Worm (Caenorhabditis elegans) whole organism, mixed stage, embryonic: ENCODE results near the gene Y39B6A.37.

ENCODE experiments used
- M03D4.4 ChIP-seq: sonication (generic microtip); optimal IDR thresholded peaks from 2 replicates; lab custom pipeline; 2017; ENCODE audit warnings: mild to moderate bottlenecking, missing genetic modification characterization, missing compliant biosample characterization
- bed-3 ChIP-seq: fragments of 200-800 bp; sonication (Bioruptor generic); optimal IDR thresholded peaks from 3 replicates; lab custom pipeline; 2018; ENCODE audit warnings: mild to moderate bottlenecking, missing genetic modification characterization, moderate library complexity, missing compliant biosample characterization
- blmp-1 ChIP-seq: fragments of 150-350 bp; optimal IDR thresholded peaks from 2 replicates; lab custom pipeline; 2014; ENCODE audit warnings: missing biosample characterization, missing genetic modification characterization
- ceh-39 ChIP-seq: fragments of 150-350 bp; optimal IDR thresholded peaks from 2 replicates; lab custom pipeline; 2014; ENCODE audit warnings: missing biosample characterization, missing genetic modification characterization
- ceh-43 ChIP-seq: fragments of 200-800 bp; sonication (Bioruptor generic); optimal IDR thresholded peaks from 2 replicates; lab custom pipeline; 2018; ENCODE audit warnings: mild to moderate bottlenecking, missing genetic modification characterization, moderate library complexity, missing compliant biosample characterization
- ceh-83 ChIP-seq: fragments of 200-800 bp; sonication (Bioruptor generic); optimal IDR thresholded peaks from 2 replicates; lab custom pipeline; 2018; ENCODE audit warnings: mild to moderate bottlenecking, missing genetic modification characterization, missing compliant biosample characterization
- ces-1 ChIP-seq: fragments of 150-350 bp; optimal IDR thresholded peaks from 2 replicates; lab custom pipeline; 2014; ENCODE audit warnings: missing biosample characterization, missing genetic modification reagents, missing genetic modification characterization
- cnd-1 ChIP-seq: fragments of 200-800 bp; sonication (Bioruptor generic); optimal IDR thresholded peaks from 2 replicates; lab custom pipeline; 2018; ENCODE audit warnings: mild to moderate bottlenecking, missing genetic modification characterization, missing compliant biosample characterization
- drap-1 ChIP-seq: fragments of 200-800 bp; sonication (Bioruptor generic); optimal IDR thresholded peaks from 3 replicates; lab custom pipeline; 2018; ENCODE audit warnings: mild to moderate bottlenecking, missing genetic modification characterization, missing compliant biosample characterization
- elt-1 ChIP-seq: sonication (generic microtip); optimal IDR thresholded peaks from 2 replicates; lab custom pipeline; 2017; ENCODE audit warnings: missing genetic modification characterization, mild to moderate bottlenecking, missing compliant biosample characterization, antibody characterized with exemption, moderate library complexity, borderline replicate concordance; ENCODE audit not compliant: insufficient read depth
- elt-3 ChIP-seq: fragments of 150-350 bp; optimal IDR thresholded peaks from 2 replicates; lab custom pipeline; 2014; ENCODE audit warnings: missing biosample characterization, missing genetic modification characterization
- ham-2 ChIP-seq: fragments of 200-800 bp; sonication (Bioruptor generic); optimal IDR thresholded peaks from 2 replicates; lab custom pipeline; 2018; ENCODE audit warnings: mild to moderate bottlenecking, missing genetic modification characterization, missing compliant biosample characterization
- hlh-1 ChIP-seq: fragments of 150-350 bp; optimal IDR thresholded peaks from 2 replicates; lab custom pipeline; 2014; ENCODE audit warnings: missing biosample characterization, missing genetic modification reagents, missing genetic modification characterization
- lin-13 ChIP-seq: fragments of 150-350 bp; optimal IDR thresholded peaks from 2 replicates; lab custom pipeline; 2014; ENCODE audit warnings: missing biosample characterization, missing genetic modification characterization
- lin-32 ChIP-seq: fragments of 200-800 bp; sonication (Bioruptor generic); optimal IDR thresholded peaks from 2 replicates; lab custom pipeline; 2018; ENCODE audit warnings: mild to moderate bottlenecking, missing genetic modification characterization, missing compliant biosample characterization
- lsy-2 ChIP-seq: fragments of 150-350 bp; optimal IDR thresholded peaks from 2 replicates; lab custom pipeline; 2014; ENCODE audit warnings: missing biosample characterization, missing genetic modification characterization
- mab-5 ChIP-seq: fragments of 150-350 bp; optimal IDR thresholded peaks from 2 replicates; lab custom pipeline; 2014; ENCODE audit warnings: missing biosample characterization, missing genetic modification characterization
- mep-1 ChIP-seq: fragments of 150-350 bp; optimal IDR thresholded peaks from 2 replicates; lab custom pipeline; 2017; ENCODE audit warnings: missing biosample characterization, missing genetic modification reagents, missing genetic modification characterization, inconsistent platforms
- mls-2 ChIP-seq: sonication (generic microtip); optimal IDR thresholded peaks from 2 replicates; lab custom pipeline; 2016; ENCODE audit warnings: mild to moderate bottlenecking, missing genetic modification characterization, moderate library complexity, missing compliant biosample characterization
- nhr-12 ChIP-seq: fragments of 150-350 bp; optimal IDR thresholded peaks from 2 replicates; lab custom pipeline; 2014; ENCODE audit warnings: missing biosample characterization, missing genetic modification characterization
- nhr-2 ChIP-seq: fragments of 150-350 bp; optimal IDR thresholded peaks from 2 replicates; lab custom pipeline; 2014; ENCODE audit warnings: missing biosample characterization, missing genetic modification characterization
- nhr-237 ChIP-seq: fragments of 150-350 bp; optimal IDR thresholded peaks from 2 replicates; lab custom pipeline; 2014; ENCODE audit warnings: missing biosample characterization, missing genetic modification characterization
- nhr-28 ChIP-seq: fragments of 150-350 bp; optimal IDR thresholded peaks from 2 replicates; lab custom pipeline; 2014; ENCODE audit warnings: missing biosample characterization, missing genetic modification characterization
- nhr-76 ChIP-seq: sonication (generic microtip); optimal IDR thresholded peaks from 2 replicates; lab custom pipeline; 2017; ENCODE audit warnings: missing biosample characterization, missing genetic modification characterization
- pha-4 ChIP-seq: fragments of 150-350 bp; optimal IDR thresholded peaks from 2 replicates; lab custom pipeline; 2018; ENCODE audit warnings: missing biosample characterization, missing genetic modification reagents, missing genetic modification characterization
- sem-2 ChIP-seq: fragments of 200-800 bp; sonication (Bioruptor generic); optimal IDR thresholded peaks from 2 replicates; lab custom pipeline; 2018; ENCODE audit warnings: mild to moderate bottlenecking, missing genetic modification characterization, missing compliant biosample characterization
- sptf-1 ChIP-seq: sonication (generic microtip); optimal IDR thresholded peaks from 2 replicates; lab custom pipeline; 2017; ENCODE audit warnings: mild to moderate bottlenecking, missing genetic modification characterization, moderate library complexity, missing compliant biosample characterization
- tbx-8 ChIP-seq: fragments of 200-800 bp; sonication (Bioruptor generic); optimal IDR thresholded peaks from 2 replicates; lab custom pipeline; 2018; ENCODE audit warnings: mild to moderate bottlenecking, missing genetic modification characterization, moderate library complexity, missing compliant biosample characterization
- unc-120 ChIP-seq: sonication (generic microtip); optimal IDR thresholded peaks from 2 replicates; lab custom pipeline; 2017; ENCODE audit warnings: missing genetic modification characterization, missing compliant biosample characterization; ENCODE audit not compliant: poor library complexity, severe bottlenecking
- unc-39 ChIP-seq: fragments of 150-350 bp; optimal IDR thresholded peaks from 2 replicates; lab custom pipeline; 2014; ENCODE audit warnings: missing biosample characterization, missing genetic modification characterization
- unc-62 ChIP-seq: fragments of 150-350 bp; optimal IDR thresholded peaks from 2 replicates; lab custom pipeline; 2014; ENCODE audit warnings: missing biosample characterization, missing genetic modification reagents, missing genetic modification characterization
- ztf-11 ChIP-seq: fragments of 150-350 bp; optimal IDR thresholded peaks from 2 replicates; lab custom pipeline; 2014; ENCODE audit warnings: missing biosample characterization, missing genetic modification characterization

Y39B6A.37 gene

DNA sequence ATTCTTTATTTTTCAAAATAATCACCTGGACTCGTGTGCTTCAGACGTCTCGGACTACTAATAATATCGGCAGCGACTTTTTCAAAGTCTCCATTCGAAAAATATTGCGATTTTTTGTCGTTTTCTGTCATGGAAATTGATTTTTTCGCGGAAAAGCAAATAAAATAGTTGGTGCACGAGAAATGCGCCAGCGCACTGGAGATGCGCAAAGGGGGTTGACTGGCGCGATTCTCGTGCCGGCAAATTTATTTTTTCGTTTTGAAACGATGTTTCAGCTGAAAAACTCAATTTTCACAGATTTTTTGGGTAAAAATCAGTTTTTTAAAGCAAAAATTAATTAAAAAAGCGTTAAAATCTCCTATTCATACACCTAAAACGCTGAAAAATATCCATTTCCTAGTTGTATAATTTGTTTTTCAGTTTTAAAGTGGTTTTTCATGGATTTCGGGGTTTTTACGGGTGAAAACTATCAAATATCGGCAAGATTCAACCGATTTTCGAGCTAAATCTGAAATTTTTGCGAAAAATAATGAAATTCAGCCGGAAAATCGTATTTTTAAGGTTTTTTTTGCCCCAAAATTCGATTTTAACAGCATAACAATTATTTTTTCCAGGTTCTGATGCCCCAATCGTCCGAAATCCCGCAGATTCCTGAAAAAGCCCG is at the start of gene Y39B6A.37, which contains the start of gene reps-1:
Gene Y39B6A.37, plus strand, starts transcription at position 614 of the 664 bp plus-strand sequence.
Gene reps-1, minus strand, starts transcription at position 263 of the 664 bp plus-strand sequence.
- no peak for TF ChIP-seq unc-39 (tag; lab: Kevin White, UChicago)
- TF ChIP-seq ces-1 (GFP tag; lab: Kevin White, UChicago): peak; percentile 28
- peak; percentile 24 for TF ChIP-seq lsy-2 (tag; lab: Kevin White, UChicago)
- peak; percentile 74 for TF ChIP-seq drap-1
- TF ChIP-seq pha-4: peak; percentile 53
- peak; percentile 79 for TF ChIP-seq lin-13 (tag; lab: Kevin White, UChicago)
- no peak for TF ChIP-seq unc-62
- TF ChIP-seq mep-1 (tag; lab: Kevin White, UChicago): peak; percentile 62
- no peak for TF ChIP-seq ham-2 (GFP tag; lab: Kevin White, UChicago)

DNA sequence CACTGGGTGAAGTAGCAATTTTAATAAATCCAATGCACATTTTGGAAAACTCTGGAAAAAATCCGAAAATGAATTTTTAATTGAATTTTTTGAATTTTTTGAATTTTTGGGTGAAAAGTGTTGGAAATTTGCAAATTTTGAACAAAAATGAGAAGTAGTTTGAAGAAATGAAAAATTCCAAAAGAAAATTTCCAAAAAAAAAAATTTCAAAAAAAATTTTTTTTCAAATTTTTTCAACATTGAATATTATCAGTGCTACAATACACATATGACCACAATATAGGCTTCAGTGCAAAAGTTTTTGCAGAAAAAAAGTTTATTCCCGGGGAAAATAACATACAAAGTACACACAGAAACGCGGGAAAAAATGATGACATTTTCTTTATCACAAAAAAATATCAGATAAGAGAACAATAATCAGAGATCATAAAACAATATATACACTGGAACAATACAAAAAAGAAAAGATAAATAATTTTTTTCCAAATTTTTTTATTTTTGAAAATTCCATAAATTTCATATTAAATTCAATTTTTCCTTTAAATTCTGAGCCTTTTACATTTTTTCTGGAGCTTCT is 33.3 kb upstream of the Y39B6A.37 start, which contains the start of gene hrg-10:
Gene hrg-10, minus strand, starts transcription at position 51 of the 577 bp plus-strand sequence.
- TF ChIP-seq nhr-76 (tag; lab: Kevin White, UChicago): no peak
- TF ChIP-seq lin-13 (tag; lab: Kevin White, UChicago): no peak
- no peak for TF ChIP-seq M03D4.4
- no peak for TF ChIP-seq sem-2 (GFP tag; lab: Kevin White, UChicago)
- no peak for TF ChIP-seq hlh-1 (tag; lab: Kevin White, UChicago)
- TF ChIP-seq pha-4: no peak
- no peak for TF ChIP-seq lin-32
- no peak for TF ChIP-seq nhr-237 (tag; lab: Kevin White, UChicago)
- TF ChIP-seq bed-3 (GFP tag; lab: Kevin White, UChicago): no peak
- TF ChIP-seq ceh-83 (GFP tag; lab: Kevin White, UChicago): no peak
- TF ChIP-seq unc-39 (tag; lab: Kevin White, UChicago): no peak
- no peak for TF ChIP-seq nhr-2 (tag; lab: Kevin White, UChicago)
- no peak for TF ChIP-seq sptf-1
- no peak for TF ChIP-seq mab-5 (tag; lab: Kevin White, UChicago)
- TF ChIP-seq unc-120 (tag; lab: Kevin White, UChicago): no peak
- TF ChIP-seq nhr-12 (tag; lab: Kevin White, UChicago): no peak

ce11 chrV:18960072-18960471 is 30.6 kb upstream of the Y39B6A.37 start, which contains the start of gene ztf-20:
ztf-20 (minus strand) TSS chrV:18960172.
- TF ChIP-seq lsy-2 (tag; lab: Kevin White, UChicago) (no peak), ceh-83 (GFP tag; lab: Kevin White, UChicago) (no peak), pha-4 (no peak), ceh-39 (tag; lab: Kevin White, UChicago) (no peak), nhr-237 (tag; lab: Kevin White, UChicago) (no peak), M03D4.4 (no peak), mls-2 (tag; lab: Kevin White, UChicago) (no peak), cnd-1 (tag; lab: Kevin White, UChicago) (no peak), mab-5 (tag; lab: Kevin White, UChicago) (no peak), nhr-28 (tag; lab: Kevin White, UChicago) (no peak), ztf-11 (no peak), blmp-1 (tag; lab: Kevin White, UChicago) (no peak), mep-1 (tag; lab: Kevin White, UChicago) (no peak), elt-3 (tag; lab: Kevin White, UChicago) (no peak), ham-2 (GFP tag; lab: Kevin White, UChicago) (no peak)

DNA sequence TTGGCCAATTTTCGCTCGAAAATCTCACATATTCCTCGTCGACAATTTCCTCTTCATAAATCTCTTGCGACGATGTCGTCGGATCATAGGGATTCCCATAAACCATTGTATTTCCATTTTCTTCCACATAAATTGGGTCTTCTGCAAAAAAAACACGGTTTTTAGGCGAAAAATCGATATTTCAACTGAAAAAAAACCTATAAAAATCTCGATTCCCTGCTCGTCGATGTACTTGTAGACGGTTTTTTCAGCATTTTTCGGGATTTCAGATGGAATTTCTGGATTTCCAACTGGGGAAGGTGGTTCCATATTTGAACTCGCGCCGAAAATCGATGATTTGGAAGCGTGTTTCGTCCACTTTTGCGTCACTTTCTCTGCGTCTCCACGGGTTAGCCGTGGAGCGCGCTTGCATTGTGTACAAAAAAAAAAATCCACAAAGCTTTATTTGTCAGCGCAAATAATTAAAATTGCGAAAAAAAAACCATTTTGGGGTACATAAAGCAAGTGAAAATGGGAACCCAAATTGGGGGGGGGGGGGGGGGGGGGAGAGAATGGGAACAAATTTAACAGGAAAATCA is 23.1 kb upstream of the Y39B6A.37 start, which contains the start of gene Y39B6A.43:
Gene Y39B6A.43, minus strand, starts transcription at position 351 of the 578 bp plus-strand sequence.
- TF ChIP-seq elt-1 (tag; lab: Kevin White, UChicago) (no peak), ztf-11 (peak; percentile 66), ceh-83 (GFP tag; lab: Kevin White, UChicago) (no peak), ces-1 (GFP tag; lab: Kevin White, UChicago) (peak; percentile 77), pha-4 (peak; percentile 99), nhr-2 (tag; lab: Kevin White, UChicago) (peak; percentile 33), ceh-43 (GFP tag; lab: Kevin White, UChicago) (peak; percentile 48), tbx-8 (peak; percentile 45), bed-3 (GFP tag; lab: Kevin White, UChicago) (no peak), unc-120 (tag; lab: Kevin White, UChicago) (peak; percentile 71), unc-39 (tag; lab: Kevin White, UChicago) (peak; percentile 58), unc-62 (peak; percentile 57), lin-32 (no peak), nhr-237 (tag; lab: Kevin White, UChicago) (peak; percentile 94), elt-3 (tag; lab: Kevin White, UChicago) (peak; percentile 42), mep-1 (tag; lab: Kevin White, UChicago) (peak; percentile 99), sem-2 (GFP tag; lab: Kevin White, UChicago) (no peak), lsy-2 (tag; lab: Kevin White, UChicago) (peak; percentile 90), nhr-28 (tag; lab: Kevin White, UChicago) (no peak), ceh-39 (tag; lab: Kevin White, UChicago) (peak; percentile 92), M03D4.4 (peak; percentile 53), mls-2 (tag; lab: Kevin White, UChicago) (peak; percentile 63), cnd-1 (tag; lab: Kevin White, UChicago) (peak; percentile 43), mab-5 (tag; lab: Kevin White, UChicago) (no peak), sptf-1 (peak; percentile 85), hlh-1 (tag; lab: Kevin White, UChicago) (no peak), lin-13 (tag; lab: Kevin White, UChicago) (peak; percentile 98), drap-1 (peak; percentile 92)
